Worm (Caenorhabditis elegans): Measurements from ENCODE around the gene plc-4.

Gene plc-4

ce11 chrIV:7523744-7524143 lies 11.3 kb upstream of the plc-4 start:
- TF ChIP-seq F13C5.2 (tag; optimal IDR thresholded peaks at IDR 0.05) (no peak), scrt-1 (GFP tag; IDR thresholded peaks at IDR 0.05) (no peak), hmg-4 (GFP tag; optimal IDR thresholded peaks at IDR 0.05) (no peak), hmbx-1 (tag; optimal IDR thresholded peaks at IDR 0.05) (no peak), pes-1 (GFP tag; IDR thresholded peaks at IDR 0.05) (no peak), ets-7 (tag; optimal IDR thresholded peaks at IDR 0.05) (no peak), ceh-13 (GFP tag; optimal IDR thresholded peaks at IDR 0.05) (no peak), tbx-11 (GFP tag; IDR thresholded peaks at IDR 0.05) (no peak), aly-1 (tag; optimal IDR thresholded peaks at IDR 0.05) (no peak)

ce11 chrIV:7521591-7521990 lies 9.1 kb upstream of the plc-4 start:
- TF ChIP-seq scrt-1 (GFP tag; IDR thresholded peaks at IDR 0.05) (no peak), tbx-37 (GFP tag; conservative IDR thresholded peaks at IDR 0.05) (no peak), B0310.2 (tag; optimal IDR thresholded peaks at IDR 0.05) (no peak), hmbx-1 (tag; optimal IDR thresholded peaks at IDR 0.05) (no peak), hmg-4 (GFP tag; optimal IDR thresholded peaks at IDR 0.05) (no peak), sea-1 (GFP tag; conservative IDR thresholded peaks at IDR 0.05) (no peak), ets-7 (tag; optimal IDR thresholded peaks at IDR 0.05) (no peak), hnd-1 (tag; optimal IDR thresholded peaks at IDR 0.05) (no peak), pes-1 (GFP tag; IDR thresholded peaks at IDR 0.05) (no peak), tra-4 (tag; optimal IDR thresholded peaks at IDR 0.05) (no peak)

- TF ChIP-seq ama-1 (optimal IDR thresholded peaks at IDR 0.05), result no peak
- TF ChIP-seq ceh-13 (GFP tag; optimal IDR thresholded peaks at IDR 0.05), result no peak
- TF ChIP-seq hmbx-1 (tag; optimal IDR thresholded peaks at IDR 0.05), result no peak
- no peak for TF ChIP-seq ceh-36 (tag; optimal IDR thresholded peaks at IDR 0.05)
These were observed 8.4 kb upstream of the plc-4 start for ce11 chrIV:7520841-7521240.

- TF ChIP-seq hmbx-1 (tag; optimal IDR thresholded peaks at IDR 0.05), result no peak
- no peak for TF ChIP-seq hnd-1 (tag; optimal IDR thresholded peaks at IDR 0.05)
- no peak for TF ChIP-seq ama-1 (optimal IDR thresholded peaks at IDR 0.05)
- no peak for TF ChIP-seq ceh-13 (GFP tag; optimal IDR thresholded peaks at IDR 0.05)
- TF ChIP-seq pes-1 (GFP tag; IDR thresholded peaks at IDR 0.05), result no peak
- TF ChIP-seq scrt-1 (GFP tag; IDR thresholded peaks at IDR 0.05), result no peak
- no peak for TF ChIP-seq ceh-36 (tag; optimal IDR thresholded peaks at IDR 0.05)
- TF ChIP-seq aly-1 (tag; optimal IDR thresholded peaks at IDR 0.05), result no peak
- no peak for TF ChIP-seq B0310.2 (tag; optimal IDR thresholded peaks at IDR 0.05)
- no peak for TF ChIP-seq hmg-4 (GFP tag; optimal IDR thresholded peaks at IDR 0.05)
- TF ChIP-seq ets-7 (tag; optimal IDR thresholded peaks at IDR 0.05), result no peak
- TF ChIP-seq F13C5.2 (tag; optimal IDR thresholded peaks at IDR 0.05), result no peak
- no peak for TF ChIP-seq flt-1 (GFP tag; IDR thresholded peaks at IDR 0.05)
These were observed 7.8 kb upstream of the plc-4 start for ce11 chrIV:7520258-7520657.

DNA sequence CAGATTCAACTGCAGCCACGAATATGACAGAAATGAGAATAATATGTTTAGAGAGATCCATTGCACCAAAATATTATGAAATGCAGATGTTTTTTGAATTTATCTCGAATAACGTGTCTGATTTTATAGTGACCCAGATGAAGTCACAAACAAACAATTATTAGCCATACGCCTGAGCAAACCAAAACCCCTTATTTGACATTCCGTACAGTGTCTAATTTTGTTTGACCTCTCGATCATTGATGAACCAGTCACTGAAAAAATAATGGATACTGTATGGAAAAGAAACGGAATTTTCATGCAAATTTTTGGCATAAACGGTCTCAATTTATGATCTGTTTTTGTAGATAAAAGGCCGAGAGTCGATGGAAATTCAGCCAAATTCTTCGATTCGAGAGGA lies 3.7 kb upstream of the plc-4 start, which contains the start of the genes R05G6.9 and R05G6.3:
TSS of gene R05G6.9 (minus strand) at position 101 of the 400 bp plus-strand sequence.
TSS of gene R05G6.3 (plus strand) at position 386 of the 400 bp plus-strand sequence.
- no peak for TF ChIP-seq tbx-37 (GFP tag; conservative IDR thresholded peaks at IDR 0.05)
- no peak for TF ChIP-seq aly-1 (tag; optimal IDR thresholded peaks at IDR 0.05)

- TF ChIP-seq ceh-13 (GFP tag; optimal IDR thresholded peaks at IDR 0.05) (no peak), hmbx-1 (tag; optimal IDR thresholded peaks at IDR 0.05) (no peak), aly-1 (tag; optimal IDR thresholded peaks at IDR 0.05) (no peak), tbx-11 (GFP tag; IDR thresholded peaks at IDR 0.05) (no peak), ama-1 (optimal IDR thresholded peaks at IDR 0.05) (no peak)
These were observed 1.6 kb downstream of the plc-4 start for ce11 chrIV:7510829-7511228.

DNA sequence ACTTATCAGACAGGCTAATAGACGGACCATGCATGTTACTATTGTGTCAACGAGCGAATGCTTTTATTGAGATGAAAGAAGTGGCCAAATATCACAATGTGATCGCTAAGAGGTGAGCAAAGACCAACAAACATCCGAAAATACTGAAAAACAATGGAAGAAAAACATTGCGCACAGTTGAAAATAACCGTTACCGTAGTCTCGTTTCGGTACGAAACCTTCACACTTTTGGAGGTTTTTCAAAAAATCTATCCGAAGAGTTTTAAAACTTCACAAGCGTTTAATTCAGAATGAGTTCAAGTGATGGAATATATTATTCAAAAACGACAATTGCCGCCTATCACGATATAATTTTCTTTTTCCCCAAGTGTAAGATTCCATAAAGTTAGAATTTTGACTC lies 3.6 kb downstream of the plc-4 start:
- TF ChIP-seq tbx-11 (GFP tag; IDR thresholded peaks at IDR 0.05), result no peak
- no peak for TF ChIP-seq aly-1 (tag; optimal IDR thresholded peaks at IDR 0.05)
- TF ChIP-seq sea-1 (GFP tag; conservative IDR thresholded peaks at IDR 0.05), result no peak
- TF ChIP-seq tra-4 (tag; optimal IDR thresholded peaks at IDR 0.05), result no peak
- TF ChIP-seq ets-7 (tag; optimal IDR thresholded peaks at IDR 0.05), result no peak
- no peak for TF ChIP-seq scrt-1 (GFP tag; IDR thresholded peaks at IDR 0.05)
- TF ChIP-seq pes-1 (GFP tag; IDR thresholded peaks at IDR 0.05), result no peak
- no peak for TF ChIP-seq flt-1 (GFP tag; IDR thresholded peaks at IDR 0.05)
- no peak for TF ChIP-seq hmbx-1 (tag; optimal IDR thresholded peaks at IDR 0.05)
- no peak for TF ChIP-seq tbx-37 (GFP tag; conservative IDR thresholded peaks at IDR 0.05)
- no peak for TF ChIP-seq F13C5.2 (tag; optimal IDR thresholded peaks at IDR 0.05)
- TF ChIP-seq ama-1 (optimal IDR thresholded peaks at IDR 0.05), result no peak
- TF ChIP-seq hnd-1 (tag; optimal IDR thresholded peaks at IDR 0.05), result no peak
- no peak for TF ChIP-seq ceh-13 (GFP tag; optimal IDR thresholded peaks at IDR 0.05)
- no peak for TF ChIP-seq ceh-36 (tag; optimal IDR thresholded peaks at IDR 0.05)
- TF ChIP-seq B0310.2 (tag; optimal IDR thresholded peaks at IDR 0.05), result no peak

DNA sequence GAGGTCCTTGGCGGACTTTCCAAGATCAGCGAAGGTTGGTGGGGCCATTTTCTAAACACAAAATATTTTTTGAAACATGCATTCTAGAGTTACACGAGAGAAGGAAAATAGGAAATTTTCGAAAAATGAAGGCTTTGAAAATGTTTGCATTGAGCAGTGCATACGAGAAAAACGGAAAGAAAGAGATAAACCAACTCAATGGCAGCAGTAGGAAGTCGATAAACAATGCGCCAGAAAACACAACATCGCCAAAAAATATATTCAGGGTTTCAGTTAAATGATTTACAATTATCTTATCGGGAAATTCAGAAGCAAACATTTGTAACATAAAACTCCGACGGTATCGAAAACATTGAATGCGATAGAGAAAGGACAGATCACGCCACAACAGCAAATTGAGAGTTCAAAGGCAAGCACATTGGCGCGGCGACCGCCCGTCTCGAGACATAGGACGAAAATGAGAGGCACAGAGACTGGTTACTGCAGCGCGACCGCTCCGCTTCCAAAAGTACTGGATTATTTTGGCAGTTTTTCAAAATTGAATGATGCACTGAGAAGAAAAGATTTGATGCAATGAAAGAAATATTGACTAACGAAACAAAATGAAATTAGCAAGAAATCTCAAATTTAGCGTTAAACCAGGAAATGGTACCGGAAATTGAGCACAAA lies 4.5 kb downstream of the plc-4 start, which contains the start of the genes vdac-1 and R05G6.5:
TSS of gene vdac-1 (minus strand) at position 51 of the 669 bp plus-strand sequence.
TSS of gene R05G6.5 (plus strand) at position 527 of the 669 bp plus-strand sequence.
- TF ChIP-seq pes-1 (GFP tag; IDR thresholded peaks at IDR 0.05) (no peak), tra-4 (tag; optimal IDR thresholded peaks at IDR 0.05) (no peak), ceh-13 (GFP tag; optimal IDR thresholded peaks at IDR 0.05) (no peak), flt-1 (GFP tag; IDR thresholded peaks at IDR 0.05) (no peak), hnd-1 (tag; optimal IDR thresholded peaks at IDR 0.05) (no peak), ama-1 (optimal IDR thresholded peaks at IDR 0.05) (no peak), B0310.2 (tag; optimal IDR thresholded peaks at IDR 0.05) (no peak), ets-7 (tag; optimal IDR thresholded peaks at IDR 0.05) (no peak), sea-1 (GFP tag; conservative IDR thresholded peaks at IDR 0.05) (no peak), tbx-11 (GFP tag; IDR thresholded peaks at IDR 0.05) (no peak), F13C5.2 (tag; optimal IDR thresholded peaks at IDR 0.05) (no peak), scrt-1 (GFP tag; IDR thresholded peaks at IDR 0.05) (no peak), tbx-37 (GFP tag; conservative IDR thresholded peaks at IDR 0.05) (no peak), ceh-36 (tag; optimal IDR thresholded peaks at IDR 0.05) (no peak), aly-1 (tag; optimal IDR thresholded peaks at IDR 0.05) (no peak), hmg-4 (GFP tag; optimal IDR thresholded peaks at IDR 0.05) (no peak), hmbx-1 (tag; optimal IDR thresholded peaks at IDR 0.05) (no peak)

Measured in whole organism, early embryonic.